Worm (Caenorhabditis elegans) whole organism, early embryonic: ENCODE data around the gene C10C5.4.

ENCODE experiments used
- B0310.2 ChIP-seq: sonication (generic microtip); optimal IDR thresholded peaks from 2 replicates; lab custom pipeline; 2016; ENCODE audit warnings: mild to moderate bottlenecking, missing genetic modification characterization, missing compliant biosample characterization
- aly-1 ChIP-seq: sonication (generic microtip); optimal IDR thresholded peaks from 2 replicates; lab custom pipeline; 2016; ENCODE audit warnings: missing genetic modification characterization, missing compliant biosample characterization
- ama-1 ChIP-seq: fragments of 150-350 bp; optimal IDR thresholded peaks from 2 replicates; lab custom pipeline; 2014
- hmbx-1 ChIP-seq: sonication (generic microtip); optimal IDR thresholded peaks from 2 replicates; lab custom pipeline; 2016; ENCODE audit warnings: mild to moderate bottlenecking, missing genetic modification characterization, missing compliant biosample characterization
- hmg-4 ChIP-seq: fragments of 200-800 bp; sonication (Bioruptor generic); optimal IDR thresholded peaks from 2 replicates; lab custom pipeline; 2018; ENCODE audit warnings: mild to moderate bottlenecking, missing genetic modification characterization, missing compliant biosample characterization
- hnd-1 ChIP-seq: sonication (generic microtip); optimal IDR thresholded peaks from 2 replicates; lab custom pipeline; 2016; ENCODE audit warnings: missing genetic modification characterization, missing compliant biosample characterization
- scrt-1 ChIP-seq: fragments of 200-800 bp; sonication (Bioruptor generic); IDR thresholded peaks from 2 replicates; pipeline ENCODE4 v1.3.6; 2022; ENCODE audit warnings: missing genetic modification characterization, missing compliant biosample characterization
- sea-1 ChIP-seq: fragments of 200-800 bp; sonication (Bioruptor generic); conservative IDR thresholded peaks from 2 replicates; pipeline ENCODE4 v1.3.6; 2022; ENCODE audit warnings: missing genetic modification characterization, missing compliant biosample characterization

DNA sequence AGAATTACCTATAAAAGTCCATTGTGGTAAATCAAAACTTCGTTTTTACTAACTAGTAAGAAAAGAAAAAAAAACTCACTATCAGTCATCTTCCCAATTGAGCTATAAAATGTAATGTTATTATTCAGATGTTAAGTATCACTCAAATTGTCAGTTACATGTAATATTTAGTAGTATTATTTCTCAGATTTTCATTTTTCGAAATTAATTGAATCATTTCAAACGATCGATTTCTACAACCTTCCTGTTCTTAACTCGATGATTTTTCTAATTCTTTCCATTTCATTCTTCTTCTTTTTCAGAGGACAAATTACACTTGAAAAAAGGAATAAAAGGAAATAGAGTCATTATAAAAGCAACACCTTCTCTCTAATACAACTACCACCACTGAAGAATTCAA, 49.6 kb downstream of the C10C5.4 start, which contains the start of gene F59B8.1:
- TF ChIP-seq B0310.2 (tag; lab: Kevin White, UChicago) (no peak), hnd-1 (tag; lab: Kevin White, UChicago) (no peak), ama-1 (lab: Kevin White, UChicago) (no peak), aly-1 (no peak), hmbx-1 (tag; lab: Kevin White, UChicago) (no peak), sea-1 (GFP tag; lab: Robert Waterston, UW) (no peak), scrt-1 (GFP tag; lab: Robert Waterston, UW) (no peak), hmg-4 (GFP tag; lab: Kevin White, UChicago) (no peak)
